Fruit fly (Drosophila melanogaster) Kc167 (cell line): ENCODE results near the gene CtsF.

Experiments used
- Myc ChIP-seq: fragments of >200 bp; optimal IDR thresholded peaks from 2 replicates; lab custom pipeline; 2017; ENCODE audit warnings: missing external identifiers
- ttk ChIP-seq: sonication (Bioruptor generic); optimal IDR thresholded peaks from 2 replicates; lab custom pipeline; 2017; ENCODE audit warnings: missing external identifiers

- no peak for TF ChIP-seq Myc (lab: Kevin White, UChicago)
- no peak for TF ChIP-seq ttk (lab: Kevin White, UChicago)
Observed at dm6 chr3R:5240721-5241120, 10.8 kb downstream of the CtsF start, which contains the start of gene CG33293.
